Worm (Caenorhabditis elegans) whole organism, mixed stage, embryonic: ENCODE measurements around the gene T10D4.15.

ENCODE experiments used
- lin-13 ChIP-seq: fragments of 150-350 bp; optimal IDR thresholded peaks from 2 replicates; lab custom pipeline; 2014; ENCODE audit warnings: missing biosample characterization, missing genetic modification characterization
- sptf-1 ChIP-seq: sonication (generic microtip); optimal IDR thresholded peaks from 2 replicates; lab custom pipeline; 2017; ENCODE audit warnings: mild to moderate bottlenecking, missing genetic modification characterization, moderate library complexity, missing compliant biosample characterization
- tbx-8 ChIP-seq: fragments of 200-800 bp; sonication (Bioruptor generic); optimal IDR thresholded peaks from 2 replicates; lab custom pipeline; 2018; ENCODE audit warnings: mild to moderate bottlenecking, missing genetic modification characterization, moderate library complexity, missing compliant biosample characterization

ce11 chrII:3126341-3126740, 19.6 kb upstream of the T10D4.15 start, which contains the start of gene ins-19:
- TF ChIP-seq sptf-1 (tag; lab: Kevin White, UChicago) (no peak), lin-13 (tag; lab: Kevin White, UChicago) (no peak), tbx-8 (GFP tag; lab: Kevin White, UChicago) (no peak)
